Worm (Caenorhabditis elegans) whole organism, L1 larva: ENCODE results near the gene fem-3.

Experiments used
- C16A3.4 ChIP-seq: fragments of 150-350 bp; optimal IDR thresholded peaks from 2 replicates; lab custom pipeline; 2014; ENCODE audit warnings: missing biosample characterization, missing genetic modification characterization
- ama-1 ChIP-seq: fragments of 150-350 bp; optimal IDR thresholded peaks from 2 replicates; lab custom pipeline; 2014
- ceh-82 ChIP-seq, 3 experiments: fragments of 150-350 bp in 1 of 3; sonication (generic microtip) in 2 of 3; optimal IDR thresholded peaks; 2 replicates each; lab custom pipeline; 2014 to 2017; ENCODE audit warnings: missing biosample characterization in 3 of 3, missing genetic modification characterization in 3 of 3
- mep-1 ChIP-seq: fragments of 150-350 bp; optimal IDR thresholded peaks from 2 replicates; lab custom pipeline; 2014; ENCODE audit warnings: missing biosample characterization, missing genetic modification characterization
- nhr-11 ChIP-seq: fragments of 150-350 bp; optimal IDR thresholded peaks from 2 replicates; lab custom pipeline; 2014; ENCODE audit warnings: missing biosample characterization, missing genetic modification characterization
- nhr-12 ChIP-seq: sonication (generic microtip); optimal IDR thresholded peaks from 2 replicates; lab custom pipeline; 2017; ENCODE audit warnings: missing biosample characterization, missing genetic modification characterization
- nhr-77 ChIP-seq: fragments of 150-350 bp; optimal IDR thresholded peaks from 2 replicates; lab custom pipeline; 2014; ENCODE audit warnings: missing biosample characterization, missing genetic modification characterization

- TF ChIP-seq mep-1 (tag; lab: Kevin White, UChicago): no peak
- TF ChIP-seq nhr-77 (tag; lab: Kevin White, UChicago): no peak
- no peak for TF ChIP-seq ama-1 (lab: Kevin White, UChicago)
- TF ChIP-seq C16A3.4: no peak
- TF ChIP-seq nhr-12 (tag; lab: Kevin White, UChicago): no peak
- no peak for TF ChIP-seq ceh-82 (tag; optimal IDR thresholded peaks at IDR 0.05; lab: Kevin White, UChicago)
- no peak for TF ChIP-seq nhr-11
Measured at ce11 chrIV:9150175-9150574, 45.4 kb downstream of the fem-3 start, which contains the start of gene F23B2.7.
